Worm (Caenorhabditis elegans) whole organism, early embryonic: ENCODE measurements around the gene T24E12.12.

ENCODE experiments used
- B0310.2 ChIP-seq: sonication (generic microtip); optimal IDR thresholded peaks from 2 replicates; lab custom pipeline; 2016; ENCODE audit warnings: mild to moderate bottlenecking, missing genetic modification characterization, missing compliant biosample characterization
- aly-1 ChIP-seq: sonication (generic microtip); optimal IDR thresholded peaks from 2 replicates; lab custom pipeline; 2016; ENCODE audit warnings: missing genetic modification characterization, missing compliant biosample characterization
- ama-1 ChIP-seq: fragments of 150-350 bp; optimal IDR thresholded peaks from 2 replicates; lab custom pipeline; 2014
- ceh-36 ChIP-seq: sonication (generic microtip); optimal IDR thresholded peaks from 2 replicates; lab custom pipeline; 2016; ENCODE audit warnings: missing genetic modification characterization, inconsistent platforms, missing compliant biosample characterization
- ets-7 ChIP-seq: sonication (generic microtip); optimal IDR thresholded peaks from 2 replicates; lab custom pipeline; 2016; ENCODE audit warnings: missing genotype, missing genetic modification characterization, missing compliant biosample characterization
- flt-1 ChIP-seq: fragments of 200-800 bp; sonication (Bioruptor generic); IDR thresholded peaks from 2 replicates; pipeline ENCODE4 v1.3.6; 2022; ENCODE audit warnings: missing genetic modification characterization, missing compliant biosample characterization
- hmbx-1 ChIP-seq: sonication (generic microtip); optimal IDR thresholded peaks from 2 replicates; lab custom pipeline; 2016; ENCODE audit warnings: mild to moderate bottlenecking, missing genetic modification characterization, missing compliant biosample characterization
- hmg-4 ChIP-seq: fragments of 200-800 bp; sonication (Bioruptor generic); optimal IDR thresholded peaks from 2 replicates; lab custom pipeline; 2018; ENCODE audit warnings: mild to moderate bottlenecking, missing genetic modification characterization, missing compliant biosample characterization
- hnd-1 ChIP-seq: sonication (generic microtip); optimal IDR thresholded peaks from 2 replicates; lab custom pipeline; 2016; ENCODE audit warnings: missing genetic modification characterization, missing compliant biosample characterization
- scrt-1 ChIP-seq: fragments of 200-800 bp; sonication (Bioruptor generic); IDR thresholded peaks from 2 replicates; pipeline ENCODE4 v1.3.6; 2022; ENCODE audit warnings: missing genetic modification characterization, missing compliant biosample characterization
- tbx-11 ChIP-seq: fragments of 200-800 bp; sonication (Bioruptor generic); IDR thresholded peaks from 2 replicates; pipeline ENCODE4 v1.3.6; 2022; ENCODE audit warnings: missing genetic modification characterization, missing compliant biosample characterization
- tbx-37 ChIP-seq: fragments of 200-800 bp; sonication (Bioruptor generic); conservative IDR thresholded peaks from 2 replicates; pipeline ENCODE4 v1.3.6; 2022; ENCODE audit warnings: missing genetic modification reagents, missing genetic modification characterization, missing compliant biosample characterization
- tra-4 ChIP-seq: sonication (generic microtip); optimal IDR thresholded peaks from 2 replicates; lab custom pipeline; 2017; ENCODE audit warnings: missing genetic modification characterization, missing compliant biosample characterization

DNA sequence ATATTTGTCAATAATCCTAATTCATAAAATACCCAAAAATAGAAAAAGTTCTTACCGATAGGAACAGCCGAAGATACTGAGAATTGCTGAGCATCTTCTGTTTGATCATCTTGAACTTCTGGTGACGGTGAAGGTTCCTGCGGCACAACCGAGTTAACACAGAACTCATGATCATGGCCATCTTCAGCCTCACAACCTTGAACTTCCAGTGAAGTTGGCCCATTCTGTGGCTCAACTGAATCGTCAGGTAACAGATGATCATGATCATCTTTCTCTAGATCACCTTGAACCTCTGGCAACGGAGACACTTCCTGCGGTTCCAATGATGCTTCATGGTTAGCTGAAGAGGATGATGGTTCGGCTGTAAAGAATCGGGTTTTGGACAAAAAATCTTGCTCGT, 12.6 kb downstream of the T24E12.12 start:
- no peak for TF ChIP-seq flt-1 (GFP tag; lab: Robert Waterston, UW)
- TF ChIP-seq ets-7 (tag; lab: Kevin White, UChicago) = no peak
- no peak for TF ChIP-seq tbx-37 (GFP tag; lab: Robert Waterston, UW)
- TF ChIP-seq ama-1 = no peak
- no peak for TF ChIP-seq aly-1 (tag; lab: Kevin White, UChicago)
- TF ChIP-seq ceh-36 (tag; lab: Kevin White, UChicago) = no peak
- TF ChIP-seq B0310.2 (tag; lab: Kevin White, UChicago) = no peak
- TF ChIP-seq hmbx-1 (tag; lab: Kevin White, UChicago) = no peak
- no peak for TF ChIP-seq tbx-11 (GFP tag; lab: Robert Waterston, UW)
- no peak for TF ChIP-seq scrt-1
- no peak for TF ChIP-seq hmg-4
- TF ChIP-seq hnd-1 (tag; lab: Kevin White, UChicago) = no peak
- TF ChIP-seq tra-4 (tag; lab: Kevin White, UChicago) = no peak
